Fruit fly (Drosophila melanogaster): Measurements from ENCODE around the gene CG3306.

DNA sequence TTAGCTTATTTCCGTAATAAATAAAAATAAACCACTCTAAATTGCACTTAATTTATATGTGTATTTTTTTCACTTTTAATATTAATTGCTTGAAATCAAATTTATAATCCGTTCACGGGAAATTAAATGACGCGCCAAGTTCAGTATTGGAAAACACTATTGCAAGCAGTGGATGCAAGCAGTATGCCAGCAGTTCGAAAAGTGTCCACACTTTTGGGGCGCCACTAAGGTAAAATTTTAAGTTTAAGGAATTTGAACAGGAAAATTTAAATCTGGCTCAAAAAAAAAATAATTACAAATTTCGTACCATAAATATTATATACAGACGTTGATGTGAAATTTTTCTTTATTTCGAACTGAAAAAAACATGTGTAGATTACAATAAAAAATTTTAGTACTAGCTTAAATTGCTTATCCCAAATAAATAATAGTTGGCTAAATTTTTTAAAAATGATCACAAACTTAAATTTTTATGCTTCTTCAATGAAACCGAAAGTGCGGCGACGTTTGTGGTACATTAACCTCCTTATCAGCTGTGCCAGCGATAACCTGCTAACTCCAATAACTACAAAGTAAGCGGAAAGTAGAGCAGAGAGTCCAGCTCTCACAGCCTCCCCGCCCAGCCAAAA lies 12.8 kb downstream of the CG3306 start:
- TF ChIP-seq CG11617 (GFP tag; optimal IDR thresholded peaks at IDR 0.05) (no peak), Mnt (GFP tag; optimal IDR thresholded peaks at IDR 0.05) (no peak), tj (GFP tag; optimal IDR thresholded peaks at IDR 0.05) (no peak), Crg-1 (GFP tag; optimal IDR thresholded peaks at IDR 0.05) (no peak), Hr96 (GFP tag; optimal IDR thresholded peaks at IDR 0.05) (no peak), cnc (optimal IDR thresholded peaks at IDR 0.05) (no peak), CG7045 (GFP tag; optimal IDR thresholded peaks at IDR 0.05) (no peak)

Data from whole organism, adult.